Fruit fly (Drosophila melanogaster) whole organism, pupa: ENCODE measurements around the gene bel.
A peak's percentile ranks its signal among the peaks of the same experiment; 100 is the strongest.

Experiments used
- CG10348 ChIP-seq: fragments of 200-800 bp; sonication (Bioruptor generic); IDR thresholded peaks from 2 replicates; pipeline ENCODE4 v1.3.6; 2022; ENCODE audit warnings: missing biosample characterization, missing genetic modification characterization
- CG12605 ChIP-seq: fragments of 200-800 bp; sonication (Bioruptor generic); IDR thresholded peaks from 2 replicates; pipeline ENCODE4 v1.3.6; 2022; ENCODE audit warnings: missing biosample characterization, missing genetic modification characterization
- CG13204 ChIP-seq: fragments of 200-800 bp; sonication (Bioruptor generic); optimal IDR thresholded peaks from 2 replicates; lab custom pipeline; 2018; ENCODE audit warnings: missing biosample characterization, mild to moderate bottlenecking, missing genetic modification characterization, moderate library complexity
- CG14655 ChIP-seq: fragments of 200-800 bp; sonication (Bioruptor generic); optimal IDR thresholded peaks from 3 replicates; lab custom pipeline; 2017; ENCODE audit warnings: mild to moderate bottlenecking, missing biosample characterization, missing genetic modification reagents, missing genetic modification characterization
- CG15710 ChIP-seq: fragments of 200-800 bp; sonication (Bioruptor generic); optimal IDR thresholded peaks from 2 replicates; lab custom pipeline; 2018; ENCODE audit warnings: missing biosample characterization, mild to moderate bottlenecking, missing genetic modification characterization, moderate library complexity
- CG17806 ChIP-seq: fragments of 200-800 bp; sonication (Bioruptor generic); optimal IDR thresholded peaks from 2 replicates; lab custom pipeline; 2018; ENCODE audit warnings: missing biosample characterization, mild to moderate bottlenecking, missing genetic modification characterization, moderate library complexity
- CG32121 ChIP-seq: fragments of 200-800 bp; sonication (Bioruptor generic); IDR thresholded peaks from 2 replicates; pipeline ENCODE4 v1.3.6; 2022; ENCODE audit warnings: missing biosample characterization, missing genetic modification characterization
- CG34367 ChIP-seq: fragments of 200-800 bp; sonication (Bioruptor generic); optimal IDR thresholded peaks from 2 replicates; lab custom pipeline; 2018; ENCODE audit warnings: missing biosample characterization, mild to moderate bottlenecking, missing genetic modification characterization
- CG4496 ChIP-seq: fragments of 200-800 bp; sonication (Bioruptor generic); IDR thresholded peaks from 3 replicates; pipeline ENCODE4 v1.3.6; 2022; ENCODE audit warnings: missing biosample characterization, missing genetic modification characterization
- CG8159 ChIP-seq: fragments of 200-800 bp; sonication (Bioruptor generic); optimal IDR thresholded peaks from 3 replicates; lab custom pipeline; 2018; ENCODE audit warnings: missing biosample characterization, mild to moderate bottlenecking, missing genetic modification characterization, moderate library complexity
- CG8301 ChIP-seq: fragments of 200-800 bp; sonication (Bioruptor generic); optimal IDR thresholded peaks from 2 replicates; lab custom pipeline; 2018; ENCODE audit warnings: missing biosample characterization, mild to moderate bottlenecking, missing genetic modification characterization
- CG9948 ChIP-seq: fragments of 200-800 bp; sonication (Bioruptor generic); optimal IDR thresholded peaks from 2 replicates; lab custom pipeline; 2018; ENCODE audit warnings: missing biosample characterization, mild to moderate bottlenecking, missing genetic modification characterization, moderate library complexity
- D1 ChIP-seq: fragments of 200-800 bp; sonication (Bioruptor generic); optimal IDR thresholded peaks from 2 replicates; lab custom pipeline; 2018; ENCODE audit warnings: missing biosample characterization, mild to moderate bottlenecking, missing genetic modification characterization, moderate library complexity
- EcR ChIP-seq: fragments of 200-800 bp; sonication (Bioruptor generic); optimal IDR thresholded peaks from 3 replicates; lab custom pipeline; 2019; ENCODE audit warnings: missing biosample characterization, missing genetic modification characterization, mild to moderate bottlenecking, moderate library complexity, missing genetic modification reagents
- Ets98B ChIP-seq: fragments of 200-800 bp; sonication (Bioruptor generic); IDR thresholded peaks from 2 replicates; pipeline ENCODE4 v1.3.6; 2022; ENCODE audit warnings: missing biosample characterization, missing genetic modification characterization
- Pif1A ChIP-seq: fragments of 200-800 bp; sonication (Bioruptor generic); optimal IDR thresholded peaks from 3 replicates; lab custom pipeline; 2016; ENCODE audit warnings: missing biosample characterization, missing genetic modification characterization
- Pif1B ChIP-seq: fragments of 200-800 bp; sonication (Bioruptor generic); optimal IDR thresholded peaks from 3 replicates; lab custom pipeline; 2016; ENCODE audit warnings: missing biosample characterization, missing genetic modification characterization
- Snoo ChIP-seq: fragments of 200-800 bp; sonication (Bioruptor generic); optimal IDR thresholded peaks from 3 replicates; lab custom pipeline; 2017; ENCODE audit warnings: missing biosample characterization, mild to moderate bottlenecking, missing genetic modification characterization, inconsistent platforms
- fd96Ca ChIP-seq: fragments of 200-800 bp; sonication (Bioruptor generic); IDR thresholded peaks from 3 replicates; pipeline ENCODE4 v1.3.6; 2022; ENCODE audit warnings: missing biosample characterization, missing genetic modification characterization
- gl ChIP-seq: fragments of 200-800 bp; sonication (Bioruptor generic); optimal IDR thresholded peaks from 2 replicates; lab custom pipeline; 2018; ENCODE audit warnings: missing biosample characterization, mild to moderate bottlenecking, missing genetic modification characterization
- rn ChIP-seq: fragments of 200-800 bp; sonication (Bioruptor generic); IDR thresholded peaks from 2 replicates; pipeline ENCODE4 v1.3.6; 2022; ENCODE audit warnings: missing biosample characterization, missing genetic modification characterization

Gene bel

dm6 chr3R:8642376-8642966 lies 18.1 kb downstream of the bel start:
- TF ChIP-seq Pif1A (GFP tag; lab: Kevin White, UChicago): no peak
- 0 out of 3 replicates have a peak, but pooled peaks have one; percentile 21 for TF ChIP-seq CG4496

dm6 chr3R:8638629-8639028 lies 21.9 kb downstream of the bel start:
- no peak for TF ChIP-seq Snoo (tag; lab: Kevin White, UChicago)
- TF ChIP-seq, all 21 proteins: peak for 0

dm6 chr3R:8635778-8636177 lies 24.8 kb downstream of the bel start, which contains the start of gene Or85e:
TSS of gene Or85e (minus strand) at chr3R:8635878.
- no peak for TF ChIP-seq Pif1B
- no peak for TF ChIP-seq CG12605 (GFP tag; lab: Robert Waterston, UW)
- TF ChIP-seq Pif1A (GFP tag; lab: Kevin White, UChicago): no peak
- TF ChIP-seq CG34367 (tag; lab: Kevin White, UChicago): no peak
- TF ChIP-seq Ets98B: no peak
- no peak for TF ChIP-seq CG17806 (tag; lab: Kevin White, UChicago)
- no peak for TF ChIP-seq CG15710 (tag; lab: Kevin White, UChicago)
- TF ChIP-seq rn (GFP tag; lab: Robert Waterston, UW): no peak
- TF ChIP-seq CG8301: no peak
- no peak for TF ChIP-seq CG9948 (tag; lab: Kevin White, UChicago)
- TF ChIP-seq D1 (tag; lab: Kevin White, UChicago): no peak
- no peak for TF ChIP-seq CG8159 (tag; lab: Kevin White, UChicago)
- TF ChIP-seq gl (tag; lab: Kevin White, UChicago): no peak
- TF ChIP-seq CG32121 (GFP tag; lab: Robert Waterston, UW): no peak
- no peak for TF ChIP-seq CG10348 (GFP tag; lab: Robert Waterston, UW)
- no peak for TF ChIP-seq EcR (GFP tag; lab: Kevin White, UChicago)
- TF ChIP-seq Snoo (tag; lab: Kevin White, UChicago): no peak
- no peak for TF ChIP-seq CG4496

- no peak for TF ChIP-seq Ets98B
- no peak for TF ChIP-seq CG34367 (tag; lab: Kevin White, UChicago)
- TF ChIP-seq rn (GFP tag; lab: Robert Waterston, UW): no peak
- no peak for TF ChIP-seq CG12605 (GFP tag; lab: Robert Waterston, UW)
- no peak for TF ChIP-seq CG9948 (tag; lab: Kevin White, UChicago)
- TF ChIP-seq CG10348 (GFP tag; lab: Robert Waterston, UW): no peak
- TF ChIP-seq D1 (tag; lab: Kevin White, UChicago): no peak
- TF ChIP-seq CG8301: no peak
- TF ChIP-seq gl (tag; lab: Kevin White, UChicago): no peak
- TF ChIP-seq CG17806 (tag; lab: Kevin White, UChicago): no peak
- TF ChIP-seq CG15710 (tag; lab: Kevin White, UChicago): no peak
- no peak for TF ChIP-seq EcR (GFP tag; lab: Kevin White, UChicago)
- TF ChIP-seq Snoo (tag; lab: Kevin White, UChicago): no peak
- TF ChIP-seq CG13204 (GFP tag; lab: Kevin White, UChicago): no peak
- no peak for TF ChIP-seq CG4496
- no peak for TF ChIP-seq Pif1B
- TF ChIP-seq CG14655: no peak
- no peak for TF ChIP-seq fd96Ca (GFP tag; lab: Robert Waterston, UW)
- TF ChIP-seq Pif1A (GFP tag; lab: Kevin White, UChicago): no peak
These were observed 39.8 kb downstream of the bel start for dm6 chr3R:8620737-8621136.

- TF ChIP-seq CG17806 (tag; lab: Kevin White, UChicago) (no peak), CG12605 (GFP tag; lab: Robert Waterston, UW) (no peak), CG13204 (GFP tag; lab: Kevin White, UChicago) (no peak), Pif1B (no peak), Ets98B (no peak), CG10348 (GFP tag; lab: Robert Waterston, UW) (no peak), rn (GFP tag; lab: Robert Waterston, UW) (no peak), CG32121 (GFP tag; lab: Robert Waterston, UW) (no peak), CG9948 (tag; lab: Kevin White, UChicago) (no peak), CG14655 (no peak), CG8301 (no peak)
- TF ChIP-seq, all 21 proteins: peak for 0
These were observed 41.5 kb downstream of the bel start for dm6 chr3R:8619089-8619488.

- TF ChIP-seq CG10348 (GFP tag; lab: Robert Waterston, UW) (no peak), CG8159 (tag; lab: Kevin White, UChicago) (no peak), fd96Ca (GFP tag; lab: Robert Waterston, UW) (no peak), CG9948 (tag; lab: Kevin White, UChicago) (no peak), CG13204 (GFP tag; lab: Kevin White, UChicago) (no peak), gl (tag; lab: Kevin White, UChicago) (no peak), CG34367 (tag; lab: Kevin White, UChicago) (no peak), CG12605 (GFP tag; lab: Robert Waterston, UW) (no peak), CG4496 (no peak), CG17806 (tag; lab: Kevin White, UChicago) (no peak), CG8301 (no peak), Pif1A (GFP tag; lab: Kevin White, UChicago) (no peak)
These were observed 44.4 kb downstream of the bel start for dm6 chr3R:8616149-8616548.
